Fruit fly (Drosophila melanogaster) whole organism, embryonic: Measurements from ENCODE around the gene Tasp1.

ENCODE experiments used
- Ada2b ChIP-seq: fragments of 200-800 bp; sonication (Bioruptor generic); IDR thresholded peaks from 2 replicates; pipeline ENCODE4 v1.3.6; 2022; ENCODE audit warnings: missing biosample characterization, missing genetic modification characterization
- Atf6 ChIP-seq: fragments of 200-800 bp; sonication (Bioruptor generic); IDR thresholded peaks from 2 replicates; pipeline ENCODE4 v1.3.6; 2022; ENCODE audit warnings: missing biosample characterization, missing genetic modification characterization
- Awh ChIP-seq: fragments of 200-800 bp; sonication (Bioruptor generic); IDR thresholded peaks from 2 replicates; pipeline ENCODE4, ENCODE4 v1.3.6; 2022; ENCODE audit warnings: missing biosample characterization, missing genetic modification characterization
- BEAF-32 ChIP-seq: fragments of 200-800 bp; sonication (Bioruptor generic); optimal IDR thresholded peaks from 3 replicates; lab custom pipeline; 2017; ENCODE audit warnings: missing biosample characterization, missing genetic modification characterization, mild to moderate bottlenecking, moderate library complexity, missing genetic modification reagents
- CG10366 ChIP-seq: fragments of 200-800 bp; sonication (Bioruptor generic); IDR thresholded peaks from 2 replicates; pipeline ENCODE4 v1.3.6; 2022; ENCODE audit warnings: missing biosample characterization, missing genetic modification characterization
- CG10431 ChIP-seq: fragments of 200-800 bp; sonication (Bioruptor generic); optimal IDR thresholded peaks from 3 replicates; lab custom pipeline; 2018; ENCODE audit warnings: missing biosample characterization, mild to moderate bottlenecking, missing genetic modification characterization
- CG10543 ChIP-seq: fragments of 200-800 bp; sonication (Bioruptor generic); optimal IDR thresholded peaks from 3 replicates; lab custom pipeline; 2017; ENCODE audit warnings: missing biosample characterization, mild to moderate bottlenecking, missing genetic modification characterization, moderate library complexity
- CG11398 ChIP-seq: fragments of 200-800 bp; sonication (Bioruptor generic); optimal IDR thresholded peaks from 2 replicates; lab custom pipeline; 2016; ENCODE audit warnings: missing biosample characterization, missing genetic modification characterization
- CG13775 ChIP-seq: fragments of 200-800 bp; sonication (Bioruptor generic); optimal IDR thresholded peaks from 3 replicates; lab custom pipeline; 2017; ENCODE audit warnings: missing biosample characterization, mild to moderate bottlenecking, missing genetic modification characterization
- CG14014 ChIP-seq: fragments of 200-800 bp; sonication (Bioruptor generic); IDR thresholded peaks from 2 replicates; pipeline ENCODE4 v1.3.6; 2022; ENCODE audit warnings: missing biosample characterization, missing genetic modification characterization
- CG15696 ChIP-seq: fragments of 200-800 bp; sonication (Bioruptor generic); optimal IDR thresholded peaks from 2 replicates; lab custom pipeline; 2019; ENCODE audit warnings: missing biosample characterization, mild to moderate bottlenecking, missing genetic modification characterization, moderate library complexity
- CG17612 ChIP-seq: fragments of 200-800 bp; sonication (Bioruptor generic); IDR thresholded peaks from 2 replicates; pipeline ENCODE4 v1.3.6; 2022; ENCODE audit warnings: missing biosample characterization, missing genetic modification characterization
- CG34422 ChIP-seq: fragments of 200-800 bp; sonication (Bioruptor generic); IDR thresholded peaks from 3 replicates; pipeline ENCODE4 v1.3.6; 2022; ENCODE audit warnings: missing biosample characterization, missing genetic modification characterization
- CG6765 ChIP-seq: fragments of 200-800 bp; sonication (Bioruptor generic); optimal IDR thresholded peaks from 3 replicates; lab custom pipeline; 2017; ENCODE audit warnings: missing biosample characterization, mild to moderate bottlenecking, missing genetic modification characterization
- CG6813 ChIP-seq: fragments of 200-800 bp; sonication (Bioruptor generic); optimal IDR thresholded peaks from 2 replicates; lab custom pipeline; 2017; ENCODE audit warnings: missing biosample characterization, missing genetic modification characterization, mild to moderate bottlenecking, moderate library complexity, missing genetic modification reagents
- CG7963 ChIP-seq: fragments of 200-800 bp; sonication (Bioruptor generic); IDR thresholded peaks from 3 replicates; pipeline ENCODE4 v1.3.6; 2022; ENCODE audit warnings: missing biosample characterization, missing genetic modification characterization; ENCODE audit not compliant: partially characterized antibody
- Dad ChIP-seq: fragments of 200-800 bp; sonication (Bioruptor generic); optimal IDR thresholded peaks from 3 replicates; lab custom pipeline; 2016; ENCODE audit warnings: missing biosample characterization, missing genetic modification characterization
- Dek ChIP-seq: fragments of 200-800 bp; sonication (Bioruptor generic); optimal IDR thresholded peaks from 3 replicates; lab custom pipeline; 2019; ENCODE audit warnings: missing biosample characterization, mild to moderate bottlenecking, missing genetic modification characterization, moderate library complexity
- Doc3 ChIP-seq: fragments of 200-800 bp; sonication (Bioruptor generic); IDR thresholded peaks from 3 replicates; pipeline ENCODE4 v1.3.6; 2022; ENCODE audit warnings: missing biosample characterization, missing genetic modification characterization; ENCODE audit not compliant: partially characterized antibody
- Ets65A ChIP-seq: fragments of 200-800 bp; sonication (Bioruptor generic); peaks from one replicate; lab custom pipeline; 2016; ENCODE audit warnings: missing biosample characterization, missing genetic modification characterization
- Fer3 ChIP-seq: fragments of 200-800 bp; sonication (Bioruptor generic); optimal IDR thresholded peaks from 2 replicates; lab custom pipeline; 2018; ENCODE audit warnings: missing biosample characterization, mild to moderate bottlenecking, missing genetic modification characterization, moderate library complexity
- HLH4C ChIP-seq: fragments of 200-800 bp; sonication (Bioruptor generic); IDR thresholded peaks from 3 replicates; pipeline ENCODE4 v1.3.6; 2022; ENCODE audit warnings: missing biosample characterization, missing genetic modification characterization; ENCODE audit not compliant: partially characterized antibody
- HmgZ ChIP-seq: fragments of 200-800 bp; sonication (Bioruptor generic); optimal IDR thresholded peaks from 2 replicates; lab custom pipeline; 2018; ENCODE audit warnings: missing biosample characterization, mild to moderate bottlenecking, missing genetic modification characterization
- NC2α ChIP-seq: fragments of 200-800 bp; sonication (Bioruptor generic); optimal IDR thresholded peaks from 2 replicates; lab custom pipeline; 2016; ENCODE audit warnings: missing biosample characterization, missing genetic modification characterization
- NC2β ChIP-seq: fragments of 200-800 bp; sonication (Bioruptor generic); optimal IDR thresholded peaks from 2 replicates; lab custom pipeline; 2016; ENCODE audit warnings: missing biosample characterization, missing genetic modification characterization
- Nf-YA ChIP-seq: fragments of 200-800 bp; sonication (Bioruptor generic); IDR thresholded peaks from 2 replicates; pipeline ENCODE4 v1.3.6; 2022; ENCODE audit warnings: missing biosample characterization, missing genetic modification characterization
- Sox100B ChIP-seq: fragments of 200-800 bp; sonication (Bioruptor generic); optimal IDR thresholded peaks from 3 replicates; lab custom pipeline; 2018; ENCODE audit warnings: missing biosample characterization, mild to moderate bottlenecking, missing genetic modification characterization
- al ChIP-seq: fragments of 200-800 bp; sonication (Bioruptor generic); IDR thresholded peaks from 2 replicates; pipeline ENCODE4 v1.3.6; 2022; ENCODE audit warnings: missing biosample characterization, missing genetic modification characterization
- ara ChIP-seq: fragments of 200-800 bp; sonication (Bioruptor generic); IDR thresholded peaks from 2 replicates; pipeline ENCODE4 v1.3.6; 2022; ENCODE audit warnings: missing biosample characterization, missing genetic modification characterization
- ase ChIP-seq: fragments of 200-800 bp; sonication (Bioruptor generic); IDR thresholded peaks from 3 replicates; pipeline ENCODE4 v1.3.6; 2022; ENCODE audit warnings: missing biosample characterization, missing genetic modification characterization
- ato ChIP-seq: fragments of 200-800 bp; sonication (Bioruptor generic); IDR thresholded peaks from 2 replicates; pipeline ENCODE4 v1.3.6; 2022; ENCODE audit warnings: missing biosample characterization, missing genetic modification characterization; ENCODE audit not compliant: partially characterized antibody
- cad ChIP-seq: fragments of >200 bp; optimal IDR thresholded peaks from 2 replicates; lab custom pipeline; 2017; ENCODE audit warnings: missing biosample characterization, missing genetic modification characterization
- caup ChIP-seq: fragments of 200-800 bp; sonication (Bioruptor generic); optimal IDR thresholded peaks from 3 replicates; lab custom pipeline; 2017; ENCODE audit warnings: missing biosample characterization, mild to moderate bottlenecking, missing genetic modification characterization, moderate library complexity; ENCODE audit not compliant: severe bottlenecking
- chn ChIP-seq: fragments of 200-800 bp; sonication (Bioruptor generic); optimal IDR thresholded peaks from 2 replicates; lab custom pipeline; 2016; ENCODE audit warnings: missing biosample characterization, missing genetic modification characterization
- ci ChIP-seq: fragments of 200-800 bp; sonication (Bioruptor generic); IDR thresholded peaks from 3 replicates; pipeline ENCODE4 v1.3.6; 2022; ENCODE audit warnings: missing biosample characterization, missing genetic modification characterization
- ems ChIP-seq: fragments of 200-800 bp; sonication (Bioruptor generic); optimal IDR thresholded peaks from 3 replicates; lab custom pipeline; 2016; ENCODE audit warnings: missing biosample characterization, missing genetic modification characterization
- fd3F ChIP-seq: fragments of 200-800 bp; sonication (Bioruptor generic); optimal IDR thresholded peaks from 2 replicates; lab custom pipeline; 2018; ENCODE audit warnings: missing biosample characterization, mild to moderate bottlenecking, missing genetic modification characterization, moderate library complexity
- h ChIP-seq: fragments of >200 bp; optimal IDR thresholded peaks from 2 replicates; lab custom pipeline; 2017
- lola ChIP-seq, 3 experiments: fragments of >200 bp in 2 of 3; fragments of 200-800 bp in 1 of 3; sonication (Bioruptor generic) in 1 of 3; optimal IDR thresholded peaks; 2 replicates each; lab custom pipeline; 2017 to 2019; ENCODE audit warnings: missing biosample characterization in 3 of 3, missing genetic modification characterization in 3 of 3, mild to moderate bottlenecking in 1 of 3, moderate library complexity in 1 of 3
- nerfin-2 ChIP-seq: fragments of 200-800 bp; sonication (Bioruptor generic); IDR thresholded peaks from 2 replicates; pipeline ENCODE4 v1.3.6; 2022; ENCODE audit warnings: missing biosample characterization, missing genetic modification characterization; ENCODE audit not compliant: partially characterized antibody
- nmo ChIP-seq: fragments of 200-800 bp; sonication (Bioruptor generic); optimal IDR thresholded peaks from 2 replicates; lab custom pipeline; 2018; ENCODE audit warnings: missing biosample characterization, mild to moderate bottlenecking, missing genetic modification characterization, moderate library complexity
- peb ChIP-seq: fragments of 200-800 bp; sonication (Bioruptor generic); IDR thresholded peaks from 2 replicates; pipeline ENCODE4 v1.3.6; 2022; ENCODE audit warnings: missing biosample characterization, missing genetic modification characterization
- pita ChIP-seq: fragments of 200-800 bp; sonication (Bioruptor generic); optimal IDR thresholded peaks from 2 replicates; lab custom pipeline; 2017; ENCODE audit warnings: missing biosample characterization, mild to moderate bottlenecking, missing genetic modification characterization
- ranshi ChIP-seq: fragments of 200-800 bp; sonication (Bioruptor generic); IDR thresholded peaks from 2 replicates; pipeline ENCODE4 v1.3.6; 2022; ENCODE audit warnings: missing biosample characterization, missing genetic modification characterization
- schlank ChIP-seq: fragments of 200-800 bp; sonication (Bioruptor generic); optimal IDR thresholded peaks from 2 replicates; lab custom pipeline; 2018; ENCODE audit warnings: missing biosample characterization, mild to moderate bottlenecking, missing genetic modification characterization
- sens ChIP-seq: fragments of 200-800 bp; sonication (Bioruptor generic); peaks from one replicate; lab custom pipeline; 2016; ENCODE audit warnings: missing biosample characterization, missing genetic modification characterization
- sisA ChIP-seq: fragments of 200-800 bp; sonication (Bioruptor generic); IDR thresholded peaks from 2 replicates; pipeline ENCODE4 v1.3.6; 2022; ENCODE audit warnings: missing biosample characterization, missing genetic modification characterization
- stwl ChIP-seq: fragments of 200-800 bp; sonication (Bioruptor generic); optimal IDR thresholded peaks from 3 replicates; lab custom pipeline; 2018; ENCODE audit warnings: missing biosample characterization, mild to moderate bottlenecking, missing genetic modification characterization, moderate library complexity

Gene Tasp1

DNA sequence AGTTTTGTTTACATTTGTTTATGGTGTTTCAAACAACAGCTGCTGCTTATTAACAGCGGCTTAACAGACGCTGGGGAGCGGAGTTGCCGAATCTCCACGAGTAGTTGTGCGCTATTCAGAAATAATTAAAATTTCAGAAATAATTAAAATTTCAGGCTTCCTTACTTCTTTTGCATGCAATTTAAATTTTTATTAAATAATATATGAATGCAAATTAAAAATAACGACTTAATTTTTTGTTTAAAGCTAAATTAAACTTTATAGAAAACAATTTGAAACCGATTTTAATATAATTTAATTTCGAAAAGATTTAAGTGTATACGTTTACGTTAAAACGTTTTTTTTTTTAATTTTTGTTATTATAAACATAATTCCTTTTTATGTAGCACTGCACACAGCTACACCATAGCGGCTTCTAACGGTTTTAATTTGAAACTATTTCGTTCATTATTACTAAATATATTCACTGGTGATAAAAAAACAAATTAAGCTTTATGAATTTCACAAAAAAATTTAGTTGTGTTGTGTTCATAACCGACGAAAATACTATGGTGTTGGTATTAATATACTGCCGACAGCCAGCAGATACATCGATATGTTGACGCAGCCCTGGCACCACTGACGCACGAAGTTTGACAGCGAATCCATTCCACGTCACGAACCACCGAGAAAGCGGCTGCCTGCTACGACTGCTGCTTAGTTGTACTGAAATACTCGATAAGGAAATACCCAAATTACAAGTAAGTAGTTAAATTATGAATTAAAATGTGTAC is 41.8 kb upstream of the Tasp1 start, which contains the start of gene SsRbeta (continued):
- peak; percentile 52; the same call in 2 of the 3 replicates for TF ChIP-seq HLH4C (GFP tag; lab: Robert Waterston, UW)
- TF ChIP-seq Dek, result no peak
- peak; percentile 86 for TF ChIP-seq BEAF-32 (GFP tag; lab: Kevin White, UChicago)
- TF ChIP-seq ara (GFP tag; lab: Robert Waterston, UW), result peak; percentile 20; the same call in 1 of the 2 replicates
- TF ChIP-seq caup (GFP tag; lab: Kevin White, UChicago), result no peak
- TF ChIP-seq NC2α (GFP tag; lab: Kevin White, UChicago), result no peak
- TF ChIP-seq CG10543 (GFP tag; lab: Kevin White, UChicago), result peak; percentile 54
- TF ChIP-seq nmo (GFP tag; lab: Kevin White, UChicago), result peak; percentile 9
- TF ChIP-seq CG14014, result peak; percentile 71
- peak; percentile 26 for TF ChIP-seq CG10431
- TF ChIP-seq ems (GFP tag; lab: Kevin White, UChicago), result no peak
- no peak for TF ChIP-seq chn (GFP tag; lab: Kevin White, UChicago)
- TF ChIP-seq cad (GFP tag; lab: Kevin White, UChicago), result no peak
- peak; percentile 61 for TF ChIP-seq stwl (tag; lab: Kevin White, UChicago)
- no peak for TF ChIP-seq CG6765 (GFP tag; lab: Kevin White, UChicago)
- TF ChIP-seq fd3F (GFP tag; lab: Kevin White, UChicago), result peak; percentile 4
- peak; percentile 26 for TF ChIP-seq HmgZ (tag; lab: Kevin White, UChicago)
- TF ChIP-seq lola (GFP tag; optimal IDR thresholded peaks at IDR 0.05; lab: Kevin White, UChicago), result peak in 1 of 3 experiments; percentile 32
- peak; percentile 48 for TF ChIP-seq CG15696
- TF ChIP-seq Atf6, result no peak
- no peak for TF ChIP-seq CG11398
- peak; percentile 50; the same call in 1 of the 2 replicates for TF ChIP-seq ato (GFP tag; lab: Robert Waterston, UW)
- TF ChIP-seq Fer3 (tag; lab: Kevin White, UChicago), result peak; percentile 7
- peak; percentile 45 for TF ChIP-seq nerfin-2 (GFP tag; lab: Robert Waterston, UW)
- peak; percentile 61 for TF ChIP-seq NC2β (GFP tag; lab: Kevin White, UChicago)
- peak; percentile 34 for TF ChIP-seq Sox100B
- TF ChIP-seq CG10366 (GFP tag; lab: Robert Waterston, UW), result peak; percentile 46
- TF ChIP-seq peb (GFP tag; lab: Robert Waterston, UW), result peak; percentile 19; the same call in 1 of the 2 replicates
- peak; percentile 69; the same call in 2 of the 3 replicates for TF ChIP-seq Doc3 (GFP tag; lab: Robert Waterston, UW)
- no peak for TF ChIP-seq CG7963 (GFP tag; lab: Robert Waterston, UW)
- TF ChIP-seq sisA, result no peak; the same call in 1 of the 2 replicates
- peak; percentile 34 for TF ChIP-seq pita
- peak; percentile 76 for TF ChIP-seq Awh (GFP tag; lab: Robert Waterston, UW)
- peak; percentile 83 for TF ChIP-seq ci
- TF ChIP-seq ranshi (GFP tag; lab: Robert Waterston, UW), result peak; percentile 66
- TF ChIP-seq CG34422 (GFP tag; lab: Robert Waterston, UW), result peak; percentile 68; the same call in 2 of the 3 replicates
- 0 out of 2 replicates have a peak, but pooled peaks have one; percentile 3 for TF ChIP-seq al (GFP tag; lab: Robert Waterston, UW)
- TF ChIP-seq schlank (tag; lab: Kevin White, UChicago), result no peak
- peak; percentile 74; the same call in 2 of the 3 replicates for TF ChIP-seq ase (GFP tag; lab: Robert Waterston, UW)
- TF ChIP-seq Ada2b (GFP tag; lab: Robert Waterston, UW), result peak; percentile 38; the same call in 1 of the 2 replicates
- no peak for TF ChIP-seq CG6813 (GFP tag; lab: Kevin White, UChicago)
- TF ChIP-seq Dad (GFP tag; lab: Kevin White, UChicago), result no peak
- no peak for TF ChIP-seq h
- TF ChIP-seq Nf-YA (GFP tag; lab: Robert Waterston, UW), result 0 out of 2 replicates have a peak, but pooled peaks have one; percentile 11
- peak; percentile 37; the same call in 1 of the 2 replicates for TF ChIP-seq CG17612
- TF ChIP-seq CG13775, result peak; percentile 67
- TF ChIP-seq Ets65A (GFP tag; lab: Kevin White, UChicago), result peak; percentile 89
- TF ChIP-seq sens, result peak; percentile 45
